Worm (Caenorhabditis elegans) whole organism, young adult: ENCODE measurements around the gene fem-3.

ENCODE experiments used
- C06A6.2 ChIP-seq: fragments of 200-800 bp; sonication (Bioruptor generic); conservative IDR thresholded peaks from 2 replicates; pipeline ENCODE4 v1.3.6; 2022; ENCODE audit warnings: missing genetic modification characterization, missing compliant biosample characterization
- D2030.7 ChIP-seq: fragments of 200-800 bp; sonication (Bioruptor generic); IDR thresholded peaks from 2 replicates; pipeline ENCODE4 v1.3.6; 2022; ENCODE audit warnings: missing genetic modification reagents, missing genetic modification characterization, missing compliant biosample characterization
- F22D6.2 ChIP-seq: sonication (generic microtip); optimal IDR thresholded peaks from 2 replicates; lab custom pipeline; 2016; ENCODE audit warnings: mild to moderate bottlenecking, missing genetic modification characterization, missing compliant biosample characterization
- F39B2.1 ChIP-seq: fragments of 200-800 bp; sonication (Bioruptor generic); IDR thresholded peaks from 2 replicates; pipeline ENCODE4 v1.3.6; 2022; ENCODE audit warnings: missing genetic modification reagents, missing genetic modification characterization, missing compliant biosample characterization
- F49E8.2 ChIP-seq: sonication (generic microtip); optimal IDR thresholded peaks from 3 replicates; lab custom pipeline; 2017; ENCODE audit warnings: missing genetic modification characterization, mild to moderate bottlenecking, missing compliant biosample characterization, antibody characterized with exemption, moderate library complexity; ENCODE audit not compliant: insufficient read depth
- F57A8.1 ChIP-seq: fragments of 200-800 bp; sonication (Bioruptor generic); optimal IDR thresholded peaks from 2 replicates; lab custom pipeline; 2018; ENCODE audit warnings: mild to moderate bottlenecking, missing genetic modification characterization, moderate library complexity, missing compliant biosample characterization
- F57C9.4 ChIP-seq: sonication (generic microtip); optimal IDR thresholded peaks from 2 replicates; lab custom pipeline; 2017; ENCODE audit warnings: mild to moderate bottlenecking, missing genetic modification characterization, missing compliant biosample characterization
- T07F8.4 ChIP-seq: sonication (generic microtip); optimal IDR thresholded peaks from 2 replicates; lab custom pipeline; 2016; ENCODE audit warnings: mild to moderate bottlenecking, missing genetic modification characterization, moderate library complexity, missing compliant biosample characterization
- akir-1 ChIP-seq: fragments of 200-800 bp; sonication (Bioruptor generic); optimal IDR thresholded peaks from 2 replicates; lab custom pipeline; 2018; ENCODE audit warnings: mild to moderate bottlenecking, missing genetic modification characterization, moderate library complexity, missing compliant biosample characterization
- atf-7 ChIP-seq: sonication (generic microtip); optimal IDR thresholded peaks from 2 replicates; lab custom pipeline; 2017; ENCODE audit warnings: mild to moderate bottlenecking, missing genetic modification characterization, missing compliant biosample characterization
- athp-1 ChIP-seq: sonication (generic microtip); optimal IDR thresholded peaks from 2 replicates; lab custom pipeline; 2017; ENCODE audit warnings: mild to moderate bottlenecking, missing genetic modification characterization, missing compliant biosample characterization
- attf-3 ChIP-seq: fragments of 200-800 bp; sonication (Bioruptor generic); conservative IDR thresholded peaks from 2 replicates; pipeline ENCODE4 v1.3.6; 2022; ENCODE audit warnings: missing genetic modification reagents, missing genetic modification characterization, missing compliant biosample characterization
- cebp-1 ChIP-seq, 2 experiments: fragments of 200-800 bp in 1 of 2; sonication (Bioruptor generic) in 1 of 2; sonication (generic microtip) in 1 of 2; IDR thresholded peaks in 1 of 2; optimal IDR thresholded peaks in 1 of 2; 2 replicates each; pipeline versions ENCODE4 v1.3.6 to Lab custom; 2017 to 2022; ENCODE audit warnings: missing compliant biosample characterization in 2 of 2, missing genetic modification characterization in 2 of 2, mild to moderate bottlenecking in 1 of 2, missing genetic modification reagents in 1 of 2, moderate library complexity in 1 of 2
- ceh-100 ChIP-seq: fragments of 200-800 bp; sonication (Bioruptor generic); IDR thresholded peaks from 2 replicates; pipeline ENCODE4 v1.3.6; 2022; ENCODE audit warnings: missing genetic modification reagents, missing genetic modification characterization, missing compliant biosample characterization
- ceh-27 ChIP-seq: fragments of 200-800 bp; sonication (Bioruptor generic); optimal IDR thresholded peaks from 2 replicates; lab custom pipeline; 2018; ENCODE audit warnings: mild to moderate bottlenecking, missing genetic modification characterization, moderate library complexity, missing compliant biosample characterization
- ceh-40 ChIP-seq: fragments of 200-800 bp; sonication (Bioruptor generic); IDR thresholded peaks from 2 replicates; pipeline ENCODE4 v1.3.6; 2022; ENCODE audit warnings: missing genetic modification characterization, missing compliant biosample characterization
- ceh-91 ChIP-seq: fragments of 200-800 bp; sonication (Bioruptor generic); IDR thresholded peaks from 2 replicates; pipeline ENCODE4 v1.3.6; 2022; ENCODE audit warnings: missing genetic modification reagents, missing genetic modification characterization, missing compliant biosample characterization
- ekl-4 ChIP-seq: fragments of 200-800 bp; sonication (Bioruptor generic); IDR thresholded peaks from 2 replicates; pipeline ENCODE4 v1.3.6; 2022; ENCODE audit warnings: missing genetic modification reagents, missing genetic modification characterization, missing compliant biosample characterization
- ets-4 ChIP-seq: fragments of 200-800 bp; sonication (Bioruptor generic); optimal IDR thresholded peaks from 2 replicates; lab custom pipeline; 2018; ENCODE audit warnings: mild to moderate bottlenecking, missing genetic modification characterization, missing compliant biosample characterization
- fkh-3 ChIP-seq: sonication (generic microtip); optimal IDR thresholded peaks from 2 replicates; lab custom pipeline; 2016; ENCODE audit warnings: mild to moderate bottlenecking, missing genetic modification characterization, missing compliant biosample characterization
- gei-17 ChIP-seq: fragments of 200-800 bp; sonication (Bioruptor generic); optimal IDR thresholded peaks from 2 replicates; lab custom pipeline; 2018; ENCODE audit warnings: mild to moderate bottlenecking, missing genetic modification characterization, missing compliant biosample characterization
- hlh-26 ChIP-seq: fragments of 200-800 bp; sonication (Bioruptor generic); conservative IDR thresholded peaks from 2 replicates; pipeline ENCODE4 v1.3.6; 2022; ENCODE audit warnings: missing genetic modification reagents, missing genetic modification characterization, missing compliant biosample characterization
- hrde-1 ChIP-seq: sonication (generic microtip); optimal IDR thresholded peaks from 2 replicates; lab custom pipeline; 2016; ENCODE audit warnings: missing genetic modification characterization, mild to moderate bottlenecking, missing compliant biosample characterization, moderate library complexity, missing genotype, missing genetic modification reagents, borderline replicate concordance
- lin-26 ChIP-seq: fragments of 200-800 bp; sonication (Bioruptor generic); IDR thresholded peaks from 2 replicates; pipeline ENCODE4 v1.3.6; 2022; ENCODE audit warnings: missing genetic modification reagents, missing genetic modification characterization, missing compliant biosample characterization
- lin-40 ChIP-seq: sonication (generic microtip); optimal IDR thresholded peaks from 2 replicates; lab custom pipeline; 2016; ENCODE audit warnings: missing genetic modification characterization, mild to moderate bottlenecking, missing compliant biosample characterization, missing genotype, missing genetic modification reagents
- lsy-27 ChIP-seq: sonication (generic microtip); optimal IDR thresholded peaks from 2 replicates; lab custom pipeline; 2017; ENCODE audit warnings: missing genetic modification characterization, mild to moderate bottlenecking, missing compliant biosample characterization, antibody characterized with exemption, missing genotype, borderline replicate concordance; ENCODE audit not compliant: insufficient read depth
- madf-3 ChIP-seq: fragments of 200-800 bp; sonication (Bioruptor generic); IDR thresholded peaks from 2 replicates; pipeline ENCODE4 v1.3.6; 2022; ENCODE audit warnings: missing genetic modification reagents, missing genetic modification characterization, missing compliant biosample characterization
- madf-6 ChIP-seq: fragments of 200-800 bp; sonication (Bioruptor generic); IDR thresholded peaks from 2 replicates; pipeline ENCODE4 v1.3.6; 2022; ENCODE audit warnings: missing genetic modification reagents, missing genetic modification characterization, missing compliant biosample characterization
- madf-8 ChIP-seq: fragments of 200-800 bp; sonication (Bioruptor generic); conservative IDR thresholded peaks from 2 replicates; pipeline ENCODE4 v1.3.6; 2022; ENCODE audit warnings: missing genetic modification reagents, missing genetic modification characterization, missing compliant biosample characterization
- mel-28 ChIP-seq: sonication (generic microtip); optimal IDR thresholded peaks from 2 replicates; lab custom pipeline; 2016; ENCODE audit warnings: borderline replicate concordance, mild to moderate bottlenecking, missing genetic modification characterization, missing compliant biosample characterization
- mxl-1 ChIP-seq: sonication (generic microtip); optimal IDR thresholded peaks from 2 replicates; lab custom pipeline; 2016; ENCODE audit warnings: missing genetic modification characterization, missing compliant biosample characterization
- nfyb-1 ChIP-seq: fragments of 200-800 bp; sonication (Bioruptor generic); IDR thresholded peaks from 2 replicates; pipeline ENCODE4 v1.3.6; 2022; ENCODE audit warnings: missing genetic modification reagents, missing genetic modification characterization, missing compliant biosample characterization
- nhr-179 ChIP-seq: sonication (generic microtip); optimal IDR thresholded peaks from 2 replicates; lab custom pipeline; 2016; ENCODE audit warnings: mild to moderate bottlenecking, missing genetic modification characterization, missing compliant biosample characterization
- nhr-27 ChIP-seq: fragments of 200-800 bp; sonication (Bioruptor generic); optimal IDR thresholded peaks from 2 replicates; lab custom pipeline; 2018; ENCODE audit warnings: mild to moderate bottlenecking, missing genetic modification characterization, moderate library complexity, missing compliant biosample characterization
- nhr-80 ChIP-seq: sonication (generic microtip); optimal IDR thresholded peaks from 2 replicates; lab custom pipeline; 2016; ENCODE audit warnings: missing genetic modification characterization, missing compliant biosample characterization
- rcor-1 ChIP-seq: fragments of 200-800 bp; sonication (Bioruptor generic); IDR thresholded peaks from 2 replicates; pipeline ENCODE4 v1.3.6; 2022; ENCODE audit warnings: missing genetic modification reagents, missing genetic modification characterization, missing compliant biosample characterization
- rpc-1 ChIP-seq, 2 experiments: fragments of 150-350 bp in 1 of 2; sonication (generic microtip) in 1 of 2; optimal IDR thresholded peaks; 2 replicates each; lab custom pipeline; 2014 to 2018; ENCODE audit warnings: missing biosample characterization in 1 of 2, missing genetic modification characterization in 1 of 2, missing genetic modification reagents in 1 of 2, missing genotype in 1 of 2
- snpc-1.3 ChIP-seq: sonication (generic microtip); optimal IDR thresholded peaks from 2 replicates; lab custom pipeline; 2017; ENCODE audit warnings: missing genetic modification characterization, mild to moderate bottlenecking, missing compliant biosample characterization, antibody characterized with exemption, moderate library complexity, missing genotype, missing genetic modification reagents; ENCODE audit not compliant: insufficient read depth
- sptf-2 ChIP-seq: fragments of 200-800 bp; sonication (Bioruptor generic); optimal IDR thresholded peaks from 2 replicates; lab custom pipeline; 2018; ENCODE audit warnings: mild to moderate bottlenecking, missing genetic modification characterization, missing compliant biosample characterization
- tlf-1 ChIP-seq: fragments of 200-800 bp; sonication (Bioruptor generic); optimal IDR thresholded peaks from 2 replicates; lab custom pipeline; 2018; ENCODE audit warnings: mild to moderate bottlenecking, missing genetic modification characterization, missing compliant biosample characterization
- unc-130 ChIP-seq: sonication (generic microtip); optimal IDR thresholded peaks from 2 replicates; lab custom pipeline; 2016; ENCODE audit warnings: missing genetic modification reagents, missing genetic modification characterization, missing compliant biosample characterization
- xnd-1 ChIP-seq: sonication (generic microtip); optimal IDR thresholded peaks from 2 replicates; lab custom pipeline; 2016; ENCODE audit warnings: missing genotype, missing genetic modification reagents, missing genetic modification characterization, missing compliant biosample characterization
- zfh-2 ChIP-seq: fragments of 200-800 bp; sonication (Bioruptor generic); conservative IDR thresholded peaks from 2 replicates; pipeline ENCODE4 v1.3.6; 2022; ENCODE audit warnings: missing genetic modification reagents, missing genetic modification characterization, missing compliant biosample characterization
- ztf-22 ChIP-seq: fragments of 200-800 bp; sonication (Bioruptor generic); optimal IDR thresholded peaks from 2 replicates; lab custom pipeline; 2018; ENCODE audit warnings: mild to moderate bottlenecking, missing genetic modification characterization, moderate library complexity, missing compliant biosample characterization
- ztf-26 ChIP-seq: sonication (generic microtip); optimal IDR thresholded peaks from 2 replicates; lab custom pipeline; 2017; ENCODE audit warnings: missing genetic modification characterization, missing compliant biosample characterization
- ztf-3 ChIP-seq: fragments of 200-800 bp; sonication (Bioruptor generic); optimal IDR thresholded peaks from 2 replicates; lab custom pipeline; 2018; ENCODE audit warnings: mild to moderate bottlenecking, missing genetic modification characterization, missing compliant biosample characterization

The fem-3 gene

ce11 chrIV:9074244-9074723, 30.5 kb upstream of the fem-3 start, which contains the start of gene mppb-1 (continued):
- TF ChIP-seq ztf-22 (no peak), athp-1 (tag; lab: Kevin White, UChicago) (peak; percentile 14), lin-40 (tag; lab: Kevin White, UChicago) (peak; percentile 59), F39B2.1 (no peak), madf-6 (GFP tag; lab: Robert Waterston, UW) (peak; percentile 51; the same call in 1 of the 2 replicates), zfh-2 (no peak), ceh-27 (GFP tag; lab: Kevin White, UChicago) (peak; percentile 84), lsy-27 (no peak), nhr-80 (tag; lab: Kevin White, UChicago) (peak; percentile 1), ceh-40 (GFP tag; lab: Robert Waterston, UW) (no peak), hrde-1 (tag; lab: Kevin White, UChicago) (no peak), madf-8 (GFP tag; lab: Robert Waterston, UW) (peak; percentile 40; the same call in 1 of the 2 replicates), lin-26 (GFP tag; lab: Robert Waterston, UW) (no peak), nfyb-1 (GFP tag; lab: Robert Waterston, UW) (0 out of 2 replicates have a peak, but pooled peaks have one; percentile 39), ekl-4 (peak; percentile 51), F49E8.2 (tag; lab: Kevin White, UChicago) (no peak), rpc-1 (optimal IDR thresholded peaks at IDR 0.05; lab: Kevin White, UChicago) (no peak), rpc-1 (tag; optimal IDR thresholded peaks at IDR 0.05; lab: Kevin White, UChicago) (no peak), gei-17 (no peak), F22D6.2 (peak; percentile 49), nhr-179 (no peak), xnd-1 (tag; lab: Kevin White, UChicago) (no peak), mel-28 (no peak), cebp-1 (GFP tag; IDR thresholded peaks at IDR 0.05; lab: Robert Waterston, UW) (peak; percentile 80), cebp-1 (tag; optimal IDR thresholded peaks at IDR 0.05; lab: Kevin White, UChicago) (peak; percentile 89), F57A8.1 (no peak), nhr-27 (tag; lab: Kevin White, UChicago) (no peak), D2030.7 (GFP tag; lab: Robert Waterston, UW) (peak; percentile 40; the same call in 1 of the 2 replicates), atf-7 (tag; lab: Kevin White, UChicago) (peak; percentile 28), attf-3 (GFP tag; lab: Robert Waterston, UW) (peak; percentile 75), rcor-1 (peak; percentile 60), mxl-1 (tag; lab: Kevin White, UChicago) (no peak), ztf-26 (tag; lab: Kevin White, UChicago) (no peak), ceh-91 (GFP tag; lab: Robert Waterston, UW) (0 out of 2 replicates have a peak, but pooled peaks have one; percentile 30), madf-3 (GFP tag; lab: Robert Waterston, UW) (0 out of 2 replicates have a peak, but pooled peaks have one; percentile 60), unc-130 (peak; percentile 92), C06A6.2 (no peak), hlh-26 (GFP tag; lab: Robert Waterston, UW) (no peak), sptf-2 (GFP tag; lab: Kevin White, UChicago) (no peak), ztf-3 (GFP tag; lab: Kevin White, UChicago) (no peak), F57C9.4 (no peak), fkh-3 (tag; lab: Kevin White, UChicago) (no peak), ceh-100 (GFP tag; lab: Robert Waterston, UW) (peak; percentile 50; the same call in 1 of the 2 replicates), T07F8.4 (no peak), ets-4 (GFP tag; lab: Kevin White, UChicago) (no peak), snpc-1.3 (tag; lab: Kevin White, UChicago) (peak; percentile 29), akir-1 (GFP tag; lab: Kevin White, UChicago) (peak; percentile 46), tlf-1 (no peak)
